Worm (Caenorhabditis elegans) whole organism, young adult: ENCODE measurements around the gene imp-2.

Source experiments
- B0035.1 ChIP-seq: sonication (generic microtip); optimal IDR thresholded peaks from 2 replicates; lab custom pipeline; 2016; ENCODE audit warnings: missing genetic modification characterization, mild to moderate bottlenecking, missing compliant biosample characterization, missing genotype, missing genetic modification reagents
- B0261.1 ChIP-seq: sonication (generic microtip); optimal IDR thresholded peaks from 2 replicates; lab custom pipeline; 2016; ENCODE audit warnings: mild to moderate bottlenecking, missing genetic modification characterization, moderate library complexity, missing compliant biosample characterization
- F10E7.11 ChIP-seq: sonication (generic microtip); optimal IDR thresholded peaks from 2 replicates; lab custom pipeline; 2017; ENCODE audit warnings: mild to moderate bottlenecking, missing genetic modification characterization, moderate library complexity, missing compliant biosample characterization
- F22D6.2 ChIP-seq: sonication (generic microtip); optimal IDR thresholded peaks from 2 replicates; lab custom pipeline; 2016; ENCODE audit warnings: mild to moderate bottlenecking, missing genetic modification characterization, missing compliant biosample characterization
- F52B5.7 ChIP-seq: sonication (generic microtip); optimal IDR thresholded peaks from 2 replicates; lab custom pipeline; 2016; ENCODE audit warnings: mild to moderate bottlenecking, missing genetic modification characterization, missing compliant biosample characterization
- T07F8.4 ChIP-seq: sonication (generic microtip); optimal IDR thresholded peaks from 2 replicates; lab custom pipeline; 2016; ENCODE audit warnings: mild to moderate bottlenecking, missing genetic modification characterization, moderate library complexity, missing compliant biosample characterization
- T26A5.8 ChIP-seq: sonication (generic microtip); optimal IDR thresholded peaks from 2 replicates; lab custom pipeline; 2016; ENCODE audit warnings: missing genetic modification characterization, missing compliant biosample characterization
- Y79H2A.3 ChIP-seq: fragments of 200-800 bp; sonication (Bioruptor generic); conservative IDR thresholded peaks from 2 replicates; pipeline ENCODE4 v1.3.6; 2022; ENCODE audit warnings: missing genetic modification reagents, missing genetic modification characterization, missing compliant biosample characterization
- Y95B8A.8 ChIP-seq: fragments of 200-800 bp; sonication (Bioruptor generic); IDR thresholded peaks from 2 replicates; pipeline ENCODE4 v1.3.6; 2022; ENCODE audit warnings: missing genetic modification reagents, missing genetic modification characterization, missing compliant biosample characterization
- aptf-2 ChIP-seq: fragments of 200-800 bp; sonication (Bioruptor generic); conservative IDR thresholded peaks from 2 replicates; pipeline ENCODE4 v1.3.6; 2022; ENCODE audit warnings: missing genetic modification reagents, missing genetic modification characterization, missing compliant biosample characterization
- atf-7 ChIP-seq: sonication (generic microtip); optimal IDR thresholded peaks from 2 replicates; lab custom pipeline; 2017; ENCODE audit warnings: mild to moderate bottlenecking, missing genetic modification characterization, missing compliant biosample characterization
- athp-1 ChIP-seq: sonication (generic microtip); optimal IDR thresholded peaks from 2 replicates; lab custom pipeline; 2017; ENCODE audit warnings: mild to moderate bottlenecking, missing genetic modification characterization, missing compliant biosample characterization
- bed-1 ChIP-seq: fragments of 200-800 bp; sonication (Bioruptor generic); IDR thresholded peaks from 2 replicates; pipeline ENCODE4 v1.3.6; 2022; ENCODE audit warnings: missing genetic modification reagents, missing genetic modification characterization, missing compliant biosample characterization
- ccch-3 ChIP-seq: fragments of 200-800 bp; sonication (Bioruptor generic); optimal IDR thresholded peaks from 2 replicates; lab custom pipeline; 2018; ENCODE audit warnings: mild to moderate bottlenecking, missing genetic modification characterization, missing compliant biosample characterization
- cebp-2 ChIP-seq: fragments of 200-800 bp; sonication (Bioruptor generic); IDR thresholded peaks from 2 replicates; pipeline ENCODE4 v1.3.6; 2022; ENCODE audit warnings: missing genetic modification characterization, missing compliant biosample characterization
- ceh-100 ChIP-seq: fragments of 200-800 bp; sonication (Bioruptor generic); IDR thresholded peaks from 2 replicates; pipeline ENCODE4 v1.3.6; 2022; ENCODE audit warnings: missing genetic modification reagents, missing genetic modification characterization, missing compliant biosample characterization
- chd-7 ChIP-seq: sonication (generic microtip); optimal IDR thresholded peaks from 2 replicates; lab custom pipeline; 2016; ENCODE audit warnings: mild to moderate bottlenecking, missing genetic modification characterization, moderate library complexity, missing compliant biosample characterization
- die-1 ChIP-seq: sonication (generic microtip); optimal IDR thresholded peaks from 2 replicates; lab custom pipeline; 2016; ENCODE audit warnings: missing genotype, mild to moderate bottlenecking, missing genetic modification characterization, missing compliant biosample characterization
- dox-1 ChIP-seq: fragments of 200-800 bp; sonication (Bioruptor generic); IDR thresholded peaks from 2 replicates; pipeline ENCODE4 v1.3.6; 2022; ENCODE audit warnings: missing genetic modification reagents, missing genetic modification characterization, missing compliant biosample characterization
- dpl-1 ChIP-seq: fragments of 150-350 bp; optimal IDR thresholded peaks from 2 replicates; lab custom pipeline; 2014; ENCODE audit warnings: missing biosample characterization, missing genetic modification reagents, missing genetic modification characterization
- efl-1 ChIP-seq: fragments of 150-350 bp; optimal IDR thresholded peaks from 2 replicates; lab custom pipeline; 2014; ENCODE audit warnings: missing biosample characterization, missing genetic modification reagents, missing genetic modification characterization
- egl-18 ChIP-seq: fragments of 200-800 bp; sonication (Bioruptor generic); IDR thresholded peaks from 2 replicates; pipeline ENCODE4 v1.3.6; 2022; ENCODE audit warnings: missing genetic modification reagents, missing genetic modification characterization, missing compliant biosample characterization
- gei-17 ChIP-seq: fragments of 200-800 bp; sonication (Bioruptor generic); optimal IDR thresholded peaks from 2 replicates; lab custom pipeline; 2018; ENCODE audit warnings: mild to moderate bottlenecking, missing genetic modification characterization, missing compliant biosample characterization
- hlh-12 ChIP-seq: sonication (generic microtip); optimal IDR thresholded peaks from 2 replicates; lab custom pipeline; 2016; ENCODE audit warnings: missing genetic modification characterization, missing compliant biosample characterization
- hmg-1.2 ChIP-seq: fragments of 200-800 bp; sonication (Bioruptor generic); IDR thresholded peaks from 2 replicates; pipeline ENCODE4 v1.3.6; 2022; ENCODE audit warnings: missing genetic modification reagents, missing genetic modification characterization, missing compliant biosample characterization
- hsf-1 ChIP-seq: fragments of 200-800 bp; sonication (Bioruptor generic); IDR thresholded peaks from 2 replicates; pipeline ENCODE4 v1.3.6; 2022; ENCODE audit warnings: missing genetic modification reagents, missing genetic modification characterization, missing compliant biosample characterization
- let-526 ChIP-seq: fragments of 200-800 bp; sonication (Bioruptor generic); IDR thresholded peaks from 2 replicates; pipeline ENCODE4 v1.3.6; 2022; ENCODE audit warnings: missing genetic modification reagents, missing genetic modification characterization, missing compliant biosample characterization
- lin-35 ChIP-seq, 3 experiments: fragments of 150-350 bp in 2 of 3; sonication (generic microtip) in 1 of 3; optimal IDR thresholded peaks; 2 replicates each; lab custom pipeline; 2014 to 2018; ENCODE audit warnings: missing biosample characterization in 3 of 3, missing genetic modification characterization in 3 of 3, missing genetic modification reagents in 3 of 3
- lin-40 ChIP-seq: sonication (generic microtip); optimal IDR thresholded peaks from 2 replicates; lab custom pipeline; 2016; ENCODE audit warnings: missing genetic modification characterization, mild to moderate bottlenecking, missing compliant biosample characterization, missing genotype, missing genetic modification reagents
- lir-1 ChIP-seq: fragments of 200-800 bp; sonication (Bioruptor generic); conservative IDR thresholded peaks from 2 replicates; pipeline ENCODE4 v1.3.6; 2022; ENCODE audit warnings: missing genetic modification reagents, missing genetic modification characterization, missing compliant biosample characterization
- madf-3 ChIP-seq: fragments of 200-800 bp; sonication (Bioruptor generic); IDR thresholded peaks from 2 replicates; pipeline ENCODE4 v1.3.6; 2022; ENCODE audit warnings: missing genetic modification reagents, missing genetic modification characterization, missing compliant biosample characterization
- madf-6 ChIP-seq: fragments of 200-800 bp; sonication (Bioruptor generic); IDR thresholded peaks from 2 replicates; pipeline ENCODE4 v1.3.6; 2022; ENCODE audit warnings: missing genetic modification reagents, missing genetic modification characterization, missing compliant biosample characterization
- mel-28 ChIP-seq: sonication (generic microtip); optimal IDR thresholded peaks from 2 replicates; lab custom pipeline; 2016; ENCODE audit warnings: borderline replicate concordance, mild to moderate bottlenecking, missing genetic modification characterization, missing compliant biosample characterization
- mxl-1 ChIP-seq: sonication (generic microtip); optimal IDR thresholded peaks from 2 replicates; lab custom pipeline; 2016; ENCODE audit warnings: missing genetic modification characterization, missing compliant biosample characterization
- nfya-1 ChIP-seq: sonication (generic microtip); optimal IDR thresholded peaks from 2 replicates; lab custom pipeline; 2017; ENCODE audit warnings: antibody characterized with exemption, missing compliant biosample characterization, missing genetic modification characterization, borderline replicate concordance; ENCODE audit not compliant: insufficient read depth
- nhr-179 ChIP-seq: sonication (generic microtip); optimal IDR thresholded peaks from 2 replicates; lab custom pipeline; 2016; ENCODE audit warnings: mild to moderate bottlenecking, missing genetic modification characterization, missing compliant biosample characterization
- pbrm-1 ChIP-seq: fragments of 200-800 bp; sonication (Bioruptor generic); IDR thresholded peaks from 2 replicates; pipeline ENCODE4 v1.3.6; 2022; ENCODE audit warnings: missing genetic modification reagents, missing genetic modification characterization, missing compliant biosample characterization
- pha-4 ChIP-seq: fragments of 150-350 bp; sonication (generic microtip); optimal IDR thresholded peaks from 2 replicates; lab custom pipeline; 2014; ENCODE audit warnings: missing biosample characterization, missing genetic modification reagents, missing genetic modification characterization
- rcor-1 ChIP-seq: fragments of 200-800 bp; sonication (Bioruptor generic); IDR thresholded peaks from 2 replicates; pipeline ENCODE4 v1.3.6; 2022; ENCODE audit warnings: missing genetic modification reagents, missing genetic modification characterization, missing compliant biosample characterization
- snpc-1.1 ChIP-seq: sonication (generic microtip); optimal IDR thresholded peaks from 2 replicates; lab custom pipeline; 2017; ENCODE audit warnings: missing genetic modification characterization, mild to moderate bottlenecking, missing compliant biosample characterization, antibody characterized with exemption, moderate library complexity, missing genotype, missing genetic modification reagents; ENCODE audit not compliant: insufficient read depth
- unc-62 ChIP-seq: fragments of 150-350 bp; optimal IDR thresholded peaks from 2 replicates; lab custom pipeline; 2014; ENCODE audit warnings: missing biosample characterization, missing genetic modification reagents, missing genetic modification characterization
- xnd-1 ChIP-seq: sonication (generic microtip); optimal IDR thresholded peaks from 2 replicates; lab custom pipeline; 2016; ENCODE audit warnings: missing genotype, missing genetic modification reagents, missing genetic modification characterization, missing compliant biosample characterization
- zfh-2 ChIP-seq: fragments of 200-800 bp; sonication (Bioruptor generic); conservative IDR thresholded peaks from 2 replicates; pipeline ENCODE4 v1.3.6; 2022; ENCODE audit warnings: missing genetic modification reagents, missing genetic modification characterization, missing compliant biosample characterization
- ztf-22 ChIP-seq: fragments of 200-800 bp; sonication (Bioruptor generic); optimal IDR thresholded peaks from 2 replicates; lab custom pipeline; 2018; ENCODE audit warnings: mild to moderate bottlenecking, missing genetic modification characterization, moderate library complexity, missing compliant biosample characterization
- ztf-25 ChIP-seq: fragments of 200-800 bp; sonication (Bioruptor generic); IDR thresholded peaks from 2 replicates; pipeline ENCODE4 v1.3.6; 2022; ENCODE audit warnings: missing genetic modification reagents, missing genetic modification characterization, missing compliant biosample characterization

The imp-2 gene

ce11 chrIV:11145929-11146339 lies 27.2 kb upstream of the imp-2 start (continued):
- no peak for TF ChIP-seq nhr-179
- no peak for TF ChIP-seq unc-62 (GFP tag; lab: Kevin White, UChicago)
- TF ChIP-seq Y79H2A.3 (GFP tag; lab: Robert Waterston, UW) = 0 out of 2 replicates have a peak, but pooled peaks have one; percentile 39

- no peak for TF ChIP-seq ceh-100 (GFP tag; lab: Robert Waterston, UW)
- TF ChIP-seq mel-28 (tag; lab: Kevin White, UChicago) = no peak
- TF ChIP-seq athp-1 = no peak
- TF ChIP-seq bed-1 (GFP tag; lab: Robert Waterston, UW) = no peak
- no peak for TF ChIP-seq F52B5.7 (tag; lab: Kevin White, UChicago)
Observed at ce11 chrIV:11143228-11143444, 24.4 kb upstream of the imp-2 start, which contains the start of gene F01G4.4. Gene F01G4.4, plus strand, starts transcription at chrIV:11143345.

ce11 chrIV:11142314-11143227 lies 23.9 kb upstream of the imp-2 start, which contains the start of gene skih-2:
Gene skih-2, minus strand, starts transcription at chrIV:11142364.
- TF ChIP-seq efl-1 (peak; percentile 72), xnd-1 (tag; lab: Kevin White, UChicago) (peak; percentile 91), pbrm-1 (GFP tag; lab: Robert Waterston, UW) (no peak), unc-62 (GFP tag; lab: Kevin White, UChicago) (no peak), lin-35 (GFP tag; optimal IDR thresholded peaks at IDR 0.05; lab: Kevin White, UChicago) (peak in 1 of 3 experiments; percentile 81), let-526 (no peak), F22D6.2 (tag; lab: Kevin White, UChicago) (no peak), ccch-3 (GFP tag; lab: Kevin White, UChicago) (no peak), ztf-22 (GFP tag; lab: Kevin White, UChicago) (no peak), dox-1 (GFP tag; lab: Robert Waterston, UW) (no peak), B0261.1 (tag; lab: Kevin White, UChicago) (no peak), hsf-1 (peak; percentile 98), lin-40 (tag; lab: Kevin White, UChicago) (no peak), egl-18 (GFP tag; lab: Robert Waterston, UW) (no peak), snpc-1.1 (no peak), B0035.1 (tag; lab: Kevin White, UChicago) (no peak), chd-7 (tag; lab: Kevin White, UChicago) (no peak), T26A5.8 (tag; lab: Kevin White, UChicago) (no peak), pha-4 (tag; lab: Kevin White, UChicago) (no peak), gei-17 (GFP tag; lab: Kevin White, UChicago) (no peak), F10E7.11 (no peak), Y95B8A.8 (no peak), dpl-1 (GFP tag; lab: Kevin White, UChicago) (peak; percentile 70), hmg-1.2 (GFP tag; lab: Robert Waterston, UW) (no peak), atf-7 (tag; lab: Kevin White, UChicago) (no peak), mxl-1 (tag; lab: Kevin White, UChicago) (no peak), T07F8.4 (tag; lab: Kevin White, UChicago) (no peak), lir-1 (no peak), madf-6 (peak; percentile 95), aptf-2 (GFP tag; lab: Robert Waterston, UW) (no peak), nhr-179 (no peak), cebp-2 (no peak), ztf-25 (GFP tag; lab: Robert Waterston, UW) (no peak), die-1 (tag; lab: Kevin White, UChicago) (no peak), zfh-2 (no peak), hlh-12 (tag; lab: Kevin White, UChicago) (no peak), madf-3 (no peak), nfya-1 (tag; lab: Kevin White, UChicago) (no peak), rcor-1 (GFP tag; lab: Robert Waterston, UW) (peak; percentile 30; the same call in 1 of the 2 replicates)
